Worm (Caenorhabditis elegans) whole organism, young adult: ENCODE measurements around the gene zipt-7.1.

Source experiments
- C06A6.2 ChIP-seq: fragments of 200-800 bp; sonication (Bioruptor generic); conservative IDR thresholded peaks from 2 replicates; pipeline ENCODE4 v1.3.6; 2022; ENCODE audit warnings: missing genetic modification characterization, missing compliant biosample characterization
- D2030.7 ChIP-seq: fragments of 200-800 bp; sonication (Bioruptor generic); IDR thresholded peaks from 2 replicates; pipeline ENCODE4 v1.3.6; 2022; ENCODE audit warnings: missing genetic modification reagents, missing genetic modification characterization, missing compliant biosample characterization
- F37B4.10 ChIP-seq: fragments of 200-800 bp; sonication (Bioruptor generic); IDR thresholded peaks from 2 replicates; pipeline ENCODE4 v1.3.6; 2022; ENCODE audit warnings: missing genetic modification characterization, missing compliant biosample characterization
- ama-1 ChIP-seq, 3 experiments: fragments of 150-350 bp in 1 of 3; sonication (generic microtip) in 2 of 3; optimal IDR thresholded peaks; 2 replicates each; lab custom pipeline; 2014 to 2018; ENCODE audit warnings: missing biosample characterization in 2 of 3, missing genetic modification characterization in 2 of 3, missing genetic modification reagents in 2 of 3
- bed-2 ChIP-seq: fragments of 200-800 bp; sonication (Bioruptor generic); IDR thresholded peaks from 2 replicates; pipeline ENCODE4 v1.3.6; 2022; ENCODE audit warnings: missing genetic modification reagents, missing genetic modification characterization, missing compliant biosample characterization
- chd-7 ChIP-seq: sonication (generic microtip); optimal IDR thresholded peaks from 2 replicates; lab custom pipeline; 2016; ENCODE audit warnings: mild to moderate bottlenecking, missing genetic modification characterization, moderate library complexity, missing compliant biosample characterization
- ets-4 ChIP-seq: fragments of 200-800 bp; sonication (Bioruptor generic); optimal IDR thresholded peaks from 2 replicates; lab custom pipeline; 2018; ENCODE audit warnings: mild to moderate bottlenecking, missing genetic modification characterization, missing compliant biosample characterization
- lin-26 ChIP-seq: fragments of 200-800 bp; sonication (Bioruptor generic); IDR thresholded peaks from 2 replicates; pipeline ENCODE4 v1.3.6; 2022; ENCODE audit warnings: missing genetic modification reagents, missing genetic modification characterization, missing compliant biosample characterization
- lin-40 ChIP-seq: sonication (generic microtip); optimal IDR thresholded peaks from 2 replicates; lab custom pipeline; 2016; ENCODE audit warnings: missing genetic modification characterization, mild to moderate bottlenecking, missing compliant biosample characterization, missing genotype, missing genetic modification reagents
- lsl-1 ChIP-seq: fragments of 200-800 bp; sonication (Bioruptor generic); optimal IDR thresholded peaks from 2 replicates; lab custom pipeline; 2018; ENCODE audit warnings: mild to moderate bottlenecking, missing genetic modification characterization, moderate library complexity, missing compliant biosample characterization
- lsy-27 ChIP-seq: sonication (generic microtip); optimal IDR thresholded peaks from 2 replicates; lab custom pipeline; 2017; ENCODE audit warnings: missing genetic modification characterization, mild to moderate bottlenecking, missing compliant biosample characterization, antibody characterized with exemption, missing genotype, borderline replicate concordance; ENCODE audit not compliant: insufficient read depth
- pha-4 ChIP-seq: fragments of 150-350 bp; sonication (generic microtip); optimal IDR thresholded peaks from 2 replicates; lab custom pipeline; 2014; ENCODE audit warnings: missing biosample characterization, missing genetic modification reagents, missing genetic modification characterization
- snpc-4 ChIP-seq, 5 experiments: fragments of 150-350 bp in 1 of 5; sonication (generic microtip) in 4 of 5; optimal IDR thresholded peaks; 2 replicates each; lab custom pipeline; 2014 to 2018; ENCODE audit warnings: missing genetic modification characterization in 5 of 5, missing biosample characterization in 3 of 5, antibody characterized with exemption in 2 of 5, mild to moderate bottlenecking in 2 of 5, missing compliant biosample characterization in 2 of 5, missing genotype in 2 of 5, moderate library complexity in 2 of 5, missing genetic modification reagents in 1 of 5
- unc-62 ChIP-seq: fragments of 150-350 bp; optimal IDR thresholded peaks from 2 replicates; lab custom pipeline; 2014; ENCODE audit warnings: missing biosample characterization, missing genetic modification reagents, missing genetic modification characterization

ce11 chrIV:17291629-17292199, 3.8 kb upstream of the zipt-7.1 start, which contains the start of the genes T28F3.11 and slc-17.4:
- TF ChIP-seq lsl-1 (no peak), lin-40 (tag; lab: Kevin White, UChicago) (no peak), pha-4 (tag; lab: Kevin White, UChicago) (no peak), unc-62 (GFP tag; lab: Kevin White, UChicago) (no peak), ama-1 (optimal IDR thresholded peaks at IDR 0.05; lab: Kevin White, UChicago) (no peak), ama-1 (GFP tag; optimal IDR thresholded peaks at IDR 0.05; lab: Kevin White, UChicago) (no peak), F37B4.10 (GFP tag; lab: Robert Waterston, UW) (no peak), lin-26 (GFP tag; lab: Robert Waterston, UW) (no peak), C06A6.2 (GFP tag; lab: Robert Waterston, UW) (no peak), lsy-27 (tag; lab: Kevin White, UChicago) (no peak), bed-2 (GFP tag; lab: Robert Waterston, UW) (no peak), snpc-4 (GFP tag; optimal IDR thresholded peaks at IDR 0.05; lab: Kevin White, UChicago) (no peak), snpc-4 (tag; optimal IDR thresholded peaks at IDR 0.05; lab: Kevin White, UChicago) (no peak), chd-7 (no peak), D2030.7 (GFP tag; lab: Robert Waterston, UW) (no peak), ets-4 (GFP tag; lab: Kevin White, UChicago) (no peak)
